Worm (Caenorhabditis elegans): Measurements from ENCODE around the gene oac-32.

oac-32 gene

DNA sequence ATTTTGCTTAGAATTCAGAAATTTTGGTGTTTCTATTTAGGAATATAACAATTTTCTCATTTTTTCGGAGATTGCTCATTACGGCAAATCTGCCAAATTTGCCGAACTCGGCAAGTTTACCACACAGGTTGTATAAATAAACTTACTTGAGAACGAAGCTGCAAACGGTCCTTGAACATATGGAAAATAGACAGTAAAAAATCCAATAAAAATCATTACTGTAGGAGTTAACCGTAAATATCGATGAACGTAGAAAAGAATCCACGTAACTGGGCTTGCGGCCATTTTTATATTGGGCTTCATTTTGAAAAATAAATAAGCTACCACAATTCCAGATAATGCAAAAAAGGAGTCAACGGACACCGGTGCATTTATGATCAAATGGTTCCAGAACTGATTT lies 5.3 kb downstream of the oac-32 start:
- no peak for TF ChIP-seq ceh-13 (GFP tag; optimal IDR thresholded peaks at IDR 0.05)
- no peak for TF ChIP-seq B0310.2 (tag; optimal IDR thresholded peaks at IDR 0.05)
- no peak for TF ChIP-seq tra-4 (tag; optimal IDR thresholded peaks at IDR 0.05)
- TF ChIP-seq hmbx-1 (tag; optimal IDR thresholded peaks at IDR 0.05) = no peak
- no peak for TF ChIP-seq sea-1 (GFP tag; conservative IDR thresholded peaks at IDR 0.05)
- no peak for TF ChIP-seq pes-1 (GFP tag; IDR thresholded peaks at IDR 0.05)
- TF ChIP-seq hnd-1 (tag; optimal IDR thresholded peaks at IDR 0.05) = no peak
- no peak for TF ChIP-seq ama-1 (optimal IDR thresholded peaks at IDR 0.05)
- no peak for TF ChIP-seq ceh-36 (tag; optimal IDR thresholded peaks at IDR 0.05)
- TF ChIP-seq hmg-4 (GFP tag; optimal IDR thresholded peaks at IDR 0.05) = no peak
- no peak for TF ChIP-seq tbx-11 (GFP tag; IDR thresholded peaks at IDR 0.05)
- no peak for TF ChIP-seq ets-7 (tag; optimal IDR thresholded peaks at IDR 0.05)
- no peak for TF ChIP-seq aly-1 (tag; optimal IDR thresholded peaks at IDR 0.05)
- no peak for TF ChIP-seq flt-1 (GFP tag; IDR thresholded peaks at IDR 0.05)
- TF ChIP-seq scrt-1 (GFP tag; IDR thresholded peaks at IDR 0.05) = no peak
- no peak for TF ChIP-seq tbx-37 (GFP tag; conservative IDR thresholded peaks at IDR 0.05)
- no peak for TF ChIP-seq F13C5.2 (tag; optimal IDR thresholded peaks at IDR 0.05)

DNA sequence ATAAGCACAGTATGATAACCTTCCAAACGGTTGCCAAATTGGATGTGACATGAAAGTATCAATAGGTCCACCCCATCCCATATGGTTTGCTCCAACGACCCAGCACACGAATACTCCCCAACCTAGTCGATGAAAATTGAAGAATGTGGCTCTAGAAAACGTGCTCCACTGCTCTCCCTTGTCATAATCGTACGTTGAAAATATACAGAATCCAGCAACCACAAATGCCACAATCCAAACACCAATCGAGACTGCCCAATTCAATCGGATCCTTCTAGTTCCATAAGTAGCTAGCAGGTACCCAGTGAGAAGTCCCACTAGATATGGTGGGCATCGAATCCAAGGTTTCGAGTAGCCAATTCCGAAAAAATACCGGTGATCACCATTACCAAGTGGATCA lies 6.7 kb downstream of the oac-32 start:
- no peak for TF ChIP-seq ceh-13 (GFP tag; optimal IDR thresholded peaks at IDR 0.05)
- TF ChIP-seq hmg-4 (GFP tag; optimal IDR thresholded peaks at IDR 0.05) = no peak
- TF ChIP-seq tbx-37 (GFP tag; conservative IDR thresholded peaks at IDR 0.05) = no peak
- TF ChIP-seq hnd-1 (tag; optimal IDR thresholded peaks at IDR 0.05) = no peak
- no peak for TF ChIP-seq tbx-11 (GFP tag; IDR thresholded peaks at IDR 0.05)
- no peak for TF ChIP-seq aly-1 (tag; optimal IDR thresholded peaks at IDR 0.05)
- TF ChIP-seq ceh-36 (tag; optimal IDR thresholded peaks at IDR 0.05) = no peak
- TF ChIP-seq flt-1 (GFP tag; IDR thresholded peaks at IDR 0.05) = no peak
- no peak for TF ChIP-seq pes-1 (GFP tag; IDR thresholded peaks at IDR 0.05)
- TF ChIP-seq B0310.2 (tag; optimal IDR thresholded peaks at IDR 0.05) = no peak
- TF ChIP-seq tra-4 (tag; optimal IDR thresholded peaks at IDR 0.05) = no peak

DNA sequence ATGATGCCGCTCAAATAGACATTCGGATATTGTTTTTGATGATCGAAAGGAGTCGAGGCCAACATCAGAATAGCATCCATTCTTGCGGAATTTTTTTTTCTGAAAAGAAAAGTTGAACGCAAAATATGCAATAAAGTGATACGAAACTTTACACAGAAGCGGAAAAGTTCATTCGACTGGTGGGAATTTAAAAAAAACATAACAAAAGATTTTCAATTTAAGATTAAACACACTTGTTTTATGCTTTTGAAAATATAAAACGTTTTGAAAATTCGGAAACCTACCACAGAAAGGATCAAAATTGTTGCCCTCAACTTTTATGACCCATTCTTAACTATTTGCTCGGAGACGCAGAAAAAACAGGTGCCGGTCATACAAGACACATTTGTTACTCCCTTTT lies 8.6 kb downstream of the oac-32 start, which contains the start of gene K02H11.9:
K02H11.9 (minus strand) TSS at position 101 of the 400 bp plus-strand sequence.
- TF ChIP-seq B0310.2 (tag; optimal IDR thresholded peaks at IDR 0.05) = no peak
- TF ChIP-seq ceh-13 (GFP tag; optimal IDR thresholded peaks at IDR 0.05) = no peak

DNA sequence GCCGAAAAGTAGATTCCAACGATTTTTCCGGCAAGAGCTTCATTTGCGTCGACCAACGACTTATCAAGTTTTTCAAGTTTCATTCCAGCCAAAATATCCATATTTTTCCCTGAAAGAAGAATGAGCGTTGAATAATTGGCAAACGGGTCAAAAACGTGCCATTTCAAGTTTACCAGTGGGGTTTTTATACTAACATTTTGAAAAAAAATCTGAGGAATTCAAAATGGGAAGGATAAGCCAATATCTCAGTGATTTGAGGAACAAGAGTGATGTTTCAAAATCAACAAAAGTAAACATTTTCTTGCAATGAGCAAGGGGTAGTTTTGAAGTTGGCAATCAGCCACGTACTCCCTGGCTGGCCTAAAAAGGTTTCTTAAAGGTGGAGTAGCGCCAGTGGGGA lies 11.3 kb downstream of the oac-32 start, which contains the start of gene trx-5:
trx-5 (minus strand) TSS at position 101 of the 400 bp plus-strand sequence.
- TF ChIP-seq hmg-4 (GFP tag; optimal IDR thresholded peaks at IDR 0.05) = no peak
- TF ChIP-seq hnd-1 (tag; optimal IDR thresholded peaks at IDR 0.05) = no peak
- no peak for TF ChIP-seq tbx-11 (GFP tag; IDR thresholded peaks at IDR 0.05)
- no peak for TF ChIP-seq ceh-13 (GFP tag; optimal IDR thresholded peaks at IDR 0.05)
- no peak for TF ChIP-seq ceh-36 (tag; optimal IDR thresholded peaks at IDR 0.05)
- TF ChIP-seq sea-1 (GFP tag; conservative IDR thresholded peaks at IDR 0.05) = no peak
- no peak for TF ChIP-seq aly-1 (tag; optimal IDR thresholded peaks at IDR 0.05)
- no peak for TF ChIP-seq flt-1 (GFP tag; IDR thresholded peaks at IDR 0.05)
- no peak for TF ChIP-seq F13C5.2 (tag; optimal IDR thresholded peaks at IDR 0.05)
- no peak for TF ChIP-seq hmbx-1 (tag; optimal IDR thresholded peaks at IDR 0.05)
- TF ChIP-seq tbx-37 (GFP tag; conservative IDR thresholded peaks at IDR 0.05) = no peak
- no peak for TF ChIP-seq ets-7 (tag; optimal IDR thresholded peaks at IDR 0.05)
- no peak for TF ChIP-seq tra-4 (tag; optimal IDR thresholded peaks at IDR 0.05)
- TF ChIP-seq pes-1 (GFP tag; IDR thresholded peaks at IDR 0.05) = no peak
- TF ChIP-seq B0310.2 (tag; optimal IDR thresholded peaks at IDR 0.05) = no peak
- TF ChIP-seq scrt-1 (GFP tag; IDR thresholded peaks at IDR 0.05) = no peak

DNA sequence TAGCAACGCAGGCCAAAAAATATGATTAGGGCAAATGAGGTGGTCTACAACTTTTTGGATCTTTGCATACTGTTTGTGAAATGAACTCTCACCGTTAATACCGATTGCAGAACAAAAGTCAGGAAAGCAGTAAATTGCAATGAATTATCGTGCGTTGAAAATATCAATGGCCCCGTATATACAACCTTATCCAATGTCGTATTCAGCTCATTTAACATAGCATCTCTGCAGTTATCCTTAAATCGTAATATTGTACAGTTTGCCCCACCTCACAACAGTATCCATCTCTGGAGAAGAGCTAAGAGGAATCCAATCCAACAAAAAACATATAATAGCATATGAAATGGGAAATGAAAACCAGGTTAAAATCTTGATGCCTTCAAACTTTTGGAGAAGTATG lies 13.1 kb downstream of the oac-32 start:
- TF ChIP-seq hmg-4 (GFP tag; optimal IDR thresholded peaks at IDR 0.05) (no peak), flt-1 (GFP tag; IDR thresholded peaks at IDR 0.05) (no peak), ceh-13 (GFP tag; optimal IDR thresholded peaks at IDR 0.05) (no peak), ceh-36 (tag; optimal IDR thresholded peaks at IDR 0.05) (no peak), sea-1 (GFP tag; conservative IDR thresholded peaks at IDR 0.05) (no peak), tbx-11 (GFP tag; IDR thresholded peaks at IDR 0.05) (no peak), pes-1 (GFP tag; IDR thresholded peaks at IDR 0.05) (no peak), F13C5.2 (tag; optimal IDR thresholded peaks at IDR 0.05) (no peak), hnd-1 (tag; optimal IDR thresholded peaks at IDR 0.05) (no peak)

DNA sequence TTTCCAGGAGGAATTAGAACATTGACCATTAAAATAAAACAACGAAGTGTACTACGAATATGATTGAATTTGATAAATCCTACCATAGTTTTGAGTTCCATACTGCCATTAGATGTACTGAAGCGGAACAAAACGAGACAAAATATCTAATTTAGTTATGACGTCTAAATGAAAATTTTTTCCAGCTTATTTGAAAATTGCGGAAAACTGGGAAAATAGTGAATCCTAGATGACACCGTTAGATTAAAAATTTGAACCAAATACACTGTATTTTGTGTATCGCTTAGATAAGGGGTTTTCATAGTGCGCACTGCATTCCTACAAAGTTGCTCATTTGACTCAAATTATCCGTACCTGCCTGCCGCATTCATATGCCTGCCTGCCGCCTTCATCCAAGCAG lies 14.4 kb downstream of the oac-32 start, which contains the start of gene K02H11.4:
K02H11.4 (minus strand) TSS at position 101 of the 400 bp plus-strand sequence.
- no peak for TF ChIP-seq F13C5.2 (tag; optimal IDR thresholded peaks at IDR 0.05)
- TF ChIP-seq ceh-13 (GFP tag; optimal IDR thresholded peaks at IDR 0.05) = no peak
- TF ChIP-seq ets-7 (tag; optimal IDR thresholded peaks at IDR 0.05) = no peak
- TF ChIP-seq scrt-1 (GFP tag; IDR thresholded peaks at IDR 0.05) = no peak
- TF ChIP-seq hmg-4 (GFP tag; optimal IDR thresholded peaks at IDR 0.05) = no peak
- TF ChIP-seq tbx-37 (GFP tag; conservative IDR thresholded peaks at IDR 0.05) = no peak
- TF ChIP-seq hmbx-1 (tag; optimal IDR thresholded peaks at IDR 0.05) = no peak
- no peak for TF ChIP-seq B0310.2 (tag; optimal IDR thresholded peaks at IDR 0.05)
- no peak for TF ChIP-seq sea-1 (GFP tag; conservative IDR thresholded peaks at IDR 0.05)
- TF ChIP-seq pes-1 (GFP tag; IDR thresholded peaks at IDR 0.05) = no peak
- TF ChIP-seq aly-1 (tag; optimal IDR thresholded peaks at IDR 0.05) = no peak
- no peak for TF ChIP-seq ama-1 (optimal IDR thresholded peaks at IDR 0.05)
- TF ChIP-seq hnd-1 (tag; optimal IDR thresholded peaks at IDR 0.05) = no peak

DNA sequence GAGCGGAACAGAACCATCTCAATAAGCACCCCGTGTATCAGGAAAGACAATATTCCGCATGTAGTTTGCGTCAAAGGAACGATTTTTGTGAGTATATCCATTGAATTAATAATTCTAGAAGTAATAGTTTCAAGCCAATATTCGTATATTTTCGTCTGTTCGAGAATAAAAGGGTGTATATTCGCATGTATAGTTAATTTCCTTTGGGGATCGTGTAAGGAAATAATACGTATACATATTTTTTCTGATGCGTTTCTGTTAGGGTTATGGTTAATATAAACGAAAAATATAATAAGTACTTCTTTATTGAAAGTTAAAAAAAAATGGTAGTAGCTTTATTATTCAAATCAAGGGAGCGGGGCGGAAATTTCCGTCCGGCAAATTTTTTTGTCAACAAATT lies 17.6 kb downstream of the oac-32 start, which contains the start of gene str-236:
str-236 (minus strand) TSS at position 101 of the 400 bp plus-strand sequence.
- TF ChIP-seq B0310.2 (tag; optimal IDR thresholded peaks at IDR 0.05) (no peak), hnd-1 (tag; optimal IDR thresholded peaks at IDR 0.05) (no peak)

DNA sequence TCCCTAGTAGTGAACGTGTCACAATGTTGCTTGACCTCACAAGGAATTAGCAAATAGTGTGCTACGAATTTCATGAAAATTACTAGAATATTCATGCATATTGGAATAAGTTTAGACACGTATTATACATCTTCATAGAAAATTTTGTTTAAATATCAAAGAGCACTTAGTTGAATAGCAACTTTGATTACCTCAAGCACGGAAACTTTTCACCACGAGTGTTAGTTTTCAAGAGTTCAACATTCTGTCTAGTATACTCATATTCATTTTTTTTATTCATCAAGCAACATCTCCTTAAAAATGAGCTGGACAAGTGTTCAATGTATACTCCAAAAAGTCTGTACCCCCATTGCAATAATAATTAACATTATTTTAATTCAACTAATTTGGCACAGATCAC lies 23.1 kb downstream of the oac-32 start, which contains the start of gene str-243:
str-243 (plus strand) TSS at position 301 of the 400 bp plus-strand sequence.
- no peak for TF ChIP-seq aly-1 (tag; optimal IDR thresholded peaks at IDR 0.05)
- TF ChIP-seq sea-1 (GFP tag; conservative IDR thresholded peaks at IDR 0.05) = no peak
- no peak for TF ChIP-seq ceh-36 (tag; optimal IDR thresholded peaks at IDR 0.05)
- TF ChIP-seq ama-1 (optimal IDR thresholded peaks at IDR 0.05) = no peak
- TF ChIP-seq flt-1 (GFP tag; IDR thresholded peaks at IDR 0.05) = no peak
- TF ChIP-seq tbx-37 (GFP tag; conservative IDR thresholded peaks at IDR 0.05) = no peak
- TF ChIP-seq F13C5.2 (tag; optimal IDR thresholded peaks at IDR 0.05) = no peak
- TF ChIP-seq ceh-13 (GFP tag; optimal IDR thresholded peaks at IDR 0.05) = no peak
- no peak for TF ChIP-seq scrt-1 (GFP tag; IDR thresholded peaks at IDR 0.05)
- TF ChIP-seq pes-1 (GFP tag; IDR thresholded peaks at IDR 0.05) = no peak
- no peak for TF ChIP-seq ets-7 (tag; optimal IDR thresholded peaks at IDR 0.05)
- no peak for TF ChIP-seq tbx-11 (GFP tag; IDR thresholded peaks at IDR 0.05)
- TF ChIP-seq hmbx-1 (tag; optimal IDR thresholded peaks at IDR 0.05) = no peak
- no peak for TF ChIP-seq hmg-4 (GFP tag; optimal IDR thresholded peaks at IDR 0.05)
